Worm (Caenorhabditis elegans) whole organism, L3 larva: ENCODE results near the gene lgc-24.
A peak's percentile ranks its signal among the peaks of the same experiment; 100 is the strongest.

Source experiments
- R02D3.7 ChIP-seq: fragments of 150-350 bp; optimal IDR thresholded peaks from 2 replicates; lab custom pipeline; 2014; ENCODE audit warnings: missing biosample characterization, missing genetic modification characterization
- ZK546.5 ChIP-seq: sonication (generic microtip); optimal IDR thresholded peaks from 2 replicates; lab custom pipeline; 2017; ENCODE audit warnings: missing biosample characterization, missing genetic modification characterization
- aly-2 ChIP-seq: fragments of 150-350 bp; optimal IDR thresholded peaks from 2 replicates; lab custom pipeline; 2014; ENCODE audit warnings: missing biosample characterization, missing genetic modification characterization
- ama-1 ChIP-seq: fragments of 150-350 bp; optimal IDR thresholded peaks from 2 replicates; lab custom pipeline; 2018
- ceh-16 ChIP-seq: sonication (generic microtip); optimal IDR thresholded peaks from 2 replicates; lab custom pipeline; 2017; ENCODE audit warnings: missing biosample characterization, missing genetic modification characterization
- ceh-28 ChIP-seq: fragments of 150-350 bp; optimal IDR thresholded peaks from 2 replicates; lab custom pipeline; 2014; ENCODE audit warnings: missing biosample characterization, missing genetic modification reagents, missing genetic modification characterization
- ceh-82 ChIP-seq: fragments of 150-350 bp; optimal IDR thresholded peaks from 2 replicates; lab custom pipeline; 2014; ENCODE audit warnings: missing biosample characterization, missing genetic modification characterization
- ceh-9 ChIP-seq: sonication (generic microtip); optimal IDR thresholded peaks from 2 replicates; lab custom pipeline; 2018; ENCODE audit warnings: missing biosample characterization, missing genetic modification characterization
- daf-12 ChIP-seq: fragments of 150-350 bp; optimal IDR thresholded peaks from 2 replicates; lab custom pipeline; 2014; ENCODE audit warnings: missing biosample characterization, missing genetic modification reagents, missing genetic modification characterization
- egl-27 ChIP-seq: sonication (generic microtip); optimal IDR thresholded peaks from 4 replicates; lab custom pipeline; 2017; ENCODE audit warnings: missing biosample characterization, missing genetic modification reagents, missing genetic modification characterization
- egl-5 ChIP-seq: fragments of 150-350 bp; optimal IDR thresholded peaks from 2 replicates; lab custom pipeline; 2017; ENCODE audit warnings: missing biosample characterization, missing genetic modification reagents, missing genetic modification characterization, inconsistent platforms
- elt-1 ChIP-seq: fragments of 150-350 bp; optimal IDR thresholded peaks from 2 replicates; lab custom pipeline; 2014; ENCODE audit warnings: missing biosample characterization, missing genetic modification characterization
- elt-2 ChIP-seq: sonication (generic microtip); optimal IDR thresholded peaks from 2 replicates; lab custom pipeline; 2016; ENCODE audit warnings: missing genetic modification reagents, mild to moderate bottlenecking, missing genetic modification characterization, missing compliant biosample characterization
- elt-3 ChIP-seq, 3 experiments: fragments of 150-350 bp in 1 of 3; sonication (generic microtip) in 2 of 3; optimal IDR thresholded peaks; 2 replicates in 2 of 3; 4 replicates in 1 of 3; lab custom pipeline; 2014 to 2017; ENCODE audit warnings: missing biosample characterization in 3 of 3, missing genetic modification characterization in 3 of 3
- eor-1 ChIP-seq, 2 experiments: fragments of 150-350 bp; optimal IDR thresholded peaks; 2 replicates each; lab custom pipeline; 2014 to 2018; ENCODE audit warnings: missing biosample characterization in 2 of 2, missing genetic modification characterization in 2 of 2
- fkh-10 ChIP-seq: sonication (generic microtip); optimal IDR thresholded peaks from 2 replicates; lab custom pipeline; 2017; ENCODE audit warnings: missing biosample characterization, missing genetic modification reagents, missing genetic modification characterization
- fkh-2 ChIP-seq: fragments of 150-350 bp; optimal IDR thresholded peaks from 2 replicates; lab custom pipeline; 2014; ENCODE audit warnings: missing biosample characterization, missing genetic modification reagents, missing genetic modification characterization
- fos-1 ChIP-seq: fragments of 150-350 bp; optimal IDR thresholded peaks from 2 replicates; lab custom pipeline; 2014; ENCODE audit warnings: missing biosample characterization, missing genetic modification characterization
- hmg-11 ChIP-seq: sonication (generic microtip); optimal IDR thresholded peaks from 2 replicates; lab custom pipeline; 2016; ENCODE audit warnings: missing genetic modification characterization, missing compliant biosample characterization
- jun-1 ChIP-seq: fragments of 150-350 bp; optimal IDR thresholded peaks from 2 replicates; lab custom pipeline; 2014; ENCODE audit warnings: missing biosample characterization, missing genetic modification reagents, missing genetic modification characterization
- lin-15B ChIP-seq: fragments of 150-350 bp; optimal IDR thresholded peaks from 2 replicates; lab custom pipeline; 2014; ENCODE audit warnings: missing biosample characterization, missing genetic modification characterization
- lin-39 ChIP-seq: fragments of 150-350 bp; optimal IDR thresholded peaks from 2 replicates; lab custom pipeline; 2018; ENCODE audit warnings: missing biosample characterization, missing genetic modification reagents, missing genetic modification characterization
- lsy-12 ChIP-seq: sonication (generic microtip); optimal IDR thresholded peaks from 2 replicates; lab custom pipeline; 2016; ENCODE audit warnings: mild to moderate bottlenecking, missing genetic modification characterization, missing compliant biosample characterization
- mdl-1 ChIP-seq: fragments of 150-350 bp; optimal IDR thresholded peaks from 2 replicates; lab custom pipeline; 2014; ENCODE audit warnings: missing biosample characterization, missing genetic modification characterization
- mml-1 ChIP-seq: fragments of 150-350 bp; sonication (generic microtip); optimal IDR thresholded peaks from 3 replicates; lab custom pipeline; 2014; ENCODE audit warnings: missing biosample characterization, missing genetic modification characterization
- nfya-1 ChIP-seq: sonication (generic microtip); optimal IDR thresholded peaks from 2 replicates; lab custom pipeline; 2017; ENCODE audit warnings: missing genetic modification characterization, mild to moderate bottlenecking, missing compliant biosample characterization, antibody characterized with exemption, moderate library complexity; ENCODE audit not compliant: insufficient read depth
- nhr-11 ChIP-seq: fragments of 150-350 bp; optimal IDR thresholded peaks from 2 replicates; lab custom pipeline; 2014; ENCODE audit warnings: missing biosample characterization, missing genetic modification characterization
- nhr-12 ChIP-seq: fragments of 150-350 bp; optimal IDR thresholded peaks from 2 replicates; lab custom pipeline; 2014; ENCODE audit warnings: missing biosample characterization, missing genetic modification characterization
- nhr-23 ChIP-seq: fragments of 150-350 bp; optimal IDR thresholded peaks from 2 replicates; lab custom pipeline; 2014; ENCODE audit warnings: missing biosample characterization, missing genetic modification reagents, missing genetic modification characterization
- nhr-237 ChIP-seq: fragments of 150-350 bp; optimal IDR thresholded peaks from 2 replicates; lab custom pipeline; 2014; ENCODE audit warnings: missing biosample characterization, missing genetic modification characterization
- nhr-25 ChIP-seq: sonication (generic microtip); optimal IDR thresholded peaks from 2 replicates; lab custom pipeline; 2017; ENCODE audit warnings: missing biosample characterization, missing genetic modification characterization
- nhr-28 ChIP-seq: fragments of 150-350 bp; optimal IDR thresholded peaks from 2 replicates; lab custom pipeline; 2014; ENCODE audit warnings: missing biosample characterization, missing genetic modification characterization
- nhr-43 ChIP-seq: sonication (generic microtip); optimal IDR thresholded peaks from 2 replicates; lab custom pipeline; 2016; ENCODE audit warnings: mild to moderate bottlenecking, missing genetic modification characterization, missing compliant biosample characterization; ENCODE audit not compliant: poor library complexity, severe bottlenecking
- nhr-67 ChIP-seq: fragments of 150-350 bp; optimal IDR thresholded peaks from 2 replicates; lab custom pipeline; 2014; ENCODE audit warnings: missing biosample characterization, missing genetic modification characterization
- nhr-76 ChIP-seq: fragments of 150-350 bp; sonication (generic microtip); optimal IDR thresholded peaks from 5 replicates; lab custom pipeline; 2014; ENCODE audit warnings: missing biosample characterization, missing genetic modification characterization
- nhr-77 ChIP-seq: fragments of 150-350 bp; optimal IDR thresholded peaks from 2 replicates; lab custom pipeline; 2014; ENCODE audit warnings: missing biosample characterization, missing genetic modification characterization
- pha-4 ChIP-seq: fragments of 150-350 bp; optimal IDR thresholded peaks from 2 replicates; lab custom pipeline; 2014; ENCODE audit warnings: missing biosample characterization, missing genetic modification reagents, missing genetic modification characterization
- pqm-1 ChIP-seq: fragments of 150-350 bp; optimal IDR thresholded peaks from 2 replicates; lab custom pipeline; 2017; ENCODE audit warnings: missing biosample characterization, missing genetic modification characterization, inconsistent platforms
- sea-2 ChIP-seq: fragments of 150-350 bp; sonication (generic microtip); optimal IDR thresholded peaks from 4 replicates; lab custom pipeline; 2014; ENCODE audit warnings: missing biosample characterization, missing genetic modification reagents, missing genetic modification characterization
- skn-1 ChIP-seq: fragments of 150-350 bp; optimal IDR thresholded peaks from 2 replicates; lab custom pipeline; 2014; ENCODE audit warnings: missing biosample characterization, missing genetic modification characterization
- snpc-4 ChIP-seq: fragments of 150-350 bp; optimal IDR thresholded peaks from 2 replicates; lab custom pipeline; 2014; ENCODE audit warnings: missing biosample characterization, missing genetic modification characterization
- tbx-2 ChIP-seq: sonication (generic microtip); optimal IDR thresholded peaks from 2 replicates; lab custom pipeline; 2016; ENCODE audit warnings: mild to moderate bottlenecking, missing genetic modification characterization, missing compliant biosample characterization
- unc-39 ChIP-seq: sonication (generic microtip); optimal IDR thresholded peaks from 4 replicates; lab custom pipeline; 2017; ENCODE audit warnings: missing biosample characterization, missing genetic modification characterization
- unc-62 ChIP-seq: fragments of 150-350 bp; sonication (generic microtip); optimal IDR thresholded peaks from 4 replicates; lab custom pipeline; 2014; ENCODE audit warnings: missing biosample characterization, missing genetic modification reagents, missing genetic modification characterization
- zag-1 ChIP-seq: fragments of 150-350 bp; optimal IDR thresholded peaks from 2 replicates; lab custom pipeline; 2014; ENCODE audit warnings: missing biosample characterization, missing genetic modification characterization
- ztf-11 ChIP-seq: fragments of 150-350 bp; optimal IDR thresholded peaks from 2 replicates; lab custom pipeline; 2014; ENCODE audit warnings: missing biosample characterization, missing genetic modification characterization
- ztf-4 ChIP-seq: fragments of 150-350 bp; optimal IDR thresholded peaks from 2 replicates; lab custom pipeline; 2014; ENCODE audit warnings: missing biosample characterization, missing genetic modification characterization

Gene lgc-24

ce11 chrX:12105458-12105857 lies 37.1 kb downstream of the lgc-24 start:
- no peak for TF ChIP-seq unc-39 (tag; lab: Kevin White, UChicago)
- TF ChIP-seq R02D3.7 (tag; lab: Kevin White, UChicago), result no peak
- TF ChIP-seq eor-1 (tag; optimal IDR thresholded peaks at IDR 0.05; lab: Kevin White, UChicago), result no peak
- no peak for TF ChIP-seq jun-1 (tag; lab: Kevin White, UChicago)
- TF ChIP-seq hmg-11 (tag; lab: Kevin White, UChicago), result no peak
- TF ChIP-seq lsy-12, result no peak
- no peak for TF ChIP-seq ztf-4 (tag; lab: Kevin White, UChicago)
- TF ChIP-seq pha-4 (tag; lab: Kevin White, UChicago), result no peak
- no peak for TF ChIP-seq egl-5 (tag; lab: Kevin White, UChicago)
- TF ChIP-seq mml-1, result no peak
- TF ChIP-seq nhr-67 (tag; lab: Kevin White, UChicago), result no peak
- TF ChIP-seq, all 47 proteins: peak for 0

- peak; percentile 75 for TF ChIP-seq lin-39 (tag; lab: Kevin White, UChicago)
- TF ChIP-seq fkh-10, result no peak
- no peak for TF ChIP-seq skn-1 (tag; lab: Kevin White, UChicago)
- TF ChIP-seq unc-62 (GFP tag; lab: Kevin White, UChicago), result peak; percentile 17
- TF ChIP-seq zag-1 (tag; lab: Kevin White, UChicago), result no peak
- no peak for TF ChIP-seq eor-1 (tag; optimal IDR thresholded peaks at IDR 0.05; lab: Kevin White, UChicago)
- TF ChIP-seq nhr-77 (tag; lab: Kevin White, UChicago), result peak; percentile 14
- no peak for TF ChIP-seq nhr-237 (tag; lab: Kevin White, UChicago)
- TF ChIP-seq lin-15B (tag; lab: Kevin White, UChicago), result peak; percentile 4
- peak; percentile 65 for TF ChIP-seq lsy-12
- peak; percentile 25 for TF ChIP-seq nhr-25 (tag; lab: Kevin White, UChicago)
- TF ChIP-seq nhr-23 (tag; lab: Kevin White, UChicago), result peak; percentile 55
- TF ChIP-seq egl-27 (tag; lab: Kevin White, UChicago), result peak; percentile 48
- no peak for TF ChIP-seq nhr-12 (tag; lab: Kevin White, UChicago)
- no peak for TF ChIP-seq elt-1
- peak; percentile 41 for TF ChIP-seq ceh-28 (tag; lab: Kevin White, UChicago)
- TF ChIP-seq ceh-9 (tag; lab: Kevin White, UChicago), result no peak
- TF ChIP-seq nhr-11 (tag; lab: Kevin White, UChicago), result no peak
- TF ChIP-seq fos-1, result no peak
- TF ChIP-seq nhr-28 (tag; lab: Kevin White, UChicago), result no peak
- TF ChIP-seq elt-2 (tag; lab: Kevin White, UChicago), result peak; percentile 42
- TF ChIP-seq pha-4 (tag; lab: Kevin White, UChicago), result no peak
- no peak for TF ChIP-seq ama-1 (lab: Kevin White, UChicago)
- TF ChIP-seq nhr-76 (tag; lab: Kevin White, UChicago), result peak; percentile 33
- peak; percentile 20 for TF ChIP-seq R02D3.7 (tag; lab: Kevin White, UChicago)
- TF ChIP-seq snpc-4 (tag; lab: Kevin White, UChicago), result peak; percentile 3
- peak; percentile 79 for TF ChIP-seq tbx-2 (tag; lab: Kevin White, UChicago)
- no peak for TF ChIP-seq mml-1
- TF ChIP-seq fkh-2 (tag; lab: Kevin White, UChicago), result peak; percentile 20
- no peak for TF ChIP-seq daf-12 (tag; lab: Kevin White, UChicago)
- no peak for TF ChIP-seq mdl-1
- peak; percentile 81 for TF ChIP-seq sea-2 (GFP tag; lab: Kevin White, UChicago)
- peak; percentile 20 for TF ChIP-seq jun-1 (tag; lab: Kevin White, UChicago)
- peak; percentile 26 for TF ChIP-seq egl-5 (tag; lab: Kevin White, UChicago)
- TF ChIP-seq ztf-4 (tag; lab: Kevin White, UChicago), result no peak
- no peak for TF ChIP-seq aly-2
- peak in 1 of 3 experiments; percentile 25 for TF ChIP-seq elt-3 (tag; optimal IDR thresholded peaks at IDR 0.05; lab: Kevin White, UChicago)
- no peak for TF ChIP-seq nhr-67 (tag; lab: Kevin White, UChicago)
- TF ChIP-seq ceh-82, result peak; percentile 78
- peak; percentile 67 for TF ChIP-seq nfya-1
- TF ChIP-seq ceh-16 (tag; lab: Kevin White, UChicago), result no peak
- no peak for TF ChIP-seq pqm-1 (tag; lab: Kevin White, UChicago)
- TF ChIP-seq ZK546.5 (tag; lab: Kevin White, UChicago), result no peak
- no peak for TF ChIP-seq hmg-11 (tag; lab: Kevin White, UChicago)
- TF ChIP-seq ztf-11 (tag; lab: Kevin White, UChicago), result peak; percentile 6
- peak; percentile 85 for TF ChIP-seq nhr-43 (tag; lab: Kevin White, UChicago)
- no peak for TF ChIP-seq unc-39 (tag; lab: Kevin White, UChicago)
These were observed 37.7 kb downstream of the lgc-24 start for ce11 chrX:12106004-12106403.
